Worm (Caenorhabditis elegans) whole organism, L3 larva: ENCODE results near the gene ckb-2.
A peak's percentile ranks its signal among the peaks of the same experiment; 100 is the strongest.

Experiments used
- aly-2 ChIP-seq: fragments of 150-350 bp; optimal IDR thresholded peaks from 2 replicates; lab custom pipeline; 2014; ENCODE audit warnings: missing biosample characterization, missing genetic modification characterization
- ceh-82 ChIP-seq: fragments of 150-350 bp; optimal IDR thresholded peaks from 2 replicates; lab custom pipeline; 2014; ENCODE audit warnings: missing biosample characterization, missing genetic modification characterization
- daf-12 ChIP-seq: fragments of 150-350 bp; optimal IDR thresholded peaks from 2 replicates; lab custom pipeline; 2014; ENCODE audit warnings: missing biosample characterization, missing genetic modification reagents, missing genetic modification characterization
- nfya-1 ChIP-seq: sonication (generic microtip); optimal IDR thresholded peaks from 2 replicates; lab custom pipeline; 2017; ENCODE audit warnings: missing genetic modification characterization, mild to moderate bottlenecking, missing compliant biosample characterization, antibody characterized with exemption, moderate library complexity; ENCODE audit not compliant: insufficient read depth
- pha-4 ChIP-seq: fragments of 150-350 bp; optimal IDR thresholded peaks from 2 replicates; lab custom pipeline; 2014; ENCODE audit warnings: missing biosample characterization, missing genetic modification reagents, missing genetic modification characterization
- snpc-4 ChIP-seq: fragments of 150-350 bp; optimal IDR thresholded peaks from 2 replicates; lab custom pipeline; 2014; ENCODE audit warnings: missing biosample characterization, missing genetic modification characterization
- unc-62 ChIP-seq: fragments of 150-350 bp; sonication (generic microtip); optimal IDR thresholded peaks from 4 replicates; lab custom pipeline; 2014; ENCODE audit warnings: missing biosample characterization, missing genetic modification reagents, missing genetic modification characterization
- ztf-11 ChIP-seq: fragments of 150-350 bp; optimal IDR thresholded peaks from 2 replicates; lab custom pipeline; 2014; ENCODE audit warnings: missing biosample characterization, missing genetic modification characterization

DNA sequence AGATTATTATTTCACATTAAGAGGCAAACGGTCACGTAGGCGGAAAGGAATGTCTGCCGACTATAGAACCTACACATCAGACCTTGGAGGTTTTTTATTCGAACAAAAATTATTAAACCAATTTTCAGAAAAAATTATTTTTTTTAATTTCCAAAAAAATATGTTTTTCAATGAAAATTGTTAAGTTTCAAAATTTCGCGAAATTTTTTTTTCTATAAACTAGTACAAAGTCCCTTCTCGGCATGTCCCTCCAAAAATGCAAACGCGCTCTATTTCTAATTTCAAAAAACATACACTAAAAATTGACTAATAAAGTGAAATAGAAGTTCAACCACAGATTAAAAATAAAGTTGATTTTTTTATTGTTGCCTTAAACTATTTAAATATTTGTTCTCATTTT, 2.8 kb upstream of the ckb-2 start, which contains the start of gene ckb-1:
- no peak for TF ChIP-seq unc-62 (GFP tag; lab: Kevin White, UChicago)
- TF ChIP-seq nfya-1 (tag; lab: Kevin White, UChicago), result no peak
- TF ChIP-seq snpc-4, result no peak
- TF ChIP-seq ztf-11, result no peak
- TF ChIP-seq aly-2 (tag; lab: Kevin White, UChicago), result no peak
- no peak for TF ChIP-seq ceh-82 (tag; lab: Kevin White, UChicago)
- no peak for TF ChIP-seq daf-12 (tag; lab: Kevin White, UChicago)
- TF ChIP-seq pha-4 (tag; lab: Kevin White, UChicago), result peak; percentile 10
